Fruit fly (Drosophila melanogaster): ENCODE measurements around the gene CG31106.
A peak's percentile ranks its signal among the peaks of the same experiment; 100 is the strongest.

CG31106 gene

DNA sequence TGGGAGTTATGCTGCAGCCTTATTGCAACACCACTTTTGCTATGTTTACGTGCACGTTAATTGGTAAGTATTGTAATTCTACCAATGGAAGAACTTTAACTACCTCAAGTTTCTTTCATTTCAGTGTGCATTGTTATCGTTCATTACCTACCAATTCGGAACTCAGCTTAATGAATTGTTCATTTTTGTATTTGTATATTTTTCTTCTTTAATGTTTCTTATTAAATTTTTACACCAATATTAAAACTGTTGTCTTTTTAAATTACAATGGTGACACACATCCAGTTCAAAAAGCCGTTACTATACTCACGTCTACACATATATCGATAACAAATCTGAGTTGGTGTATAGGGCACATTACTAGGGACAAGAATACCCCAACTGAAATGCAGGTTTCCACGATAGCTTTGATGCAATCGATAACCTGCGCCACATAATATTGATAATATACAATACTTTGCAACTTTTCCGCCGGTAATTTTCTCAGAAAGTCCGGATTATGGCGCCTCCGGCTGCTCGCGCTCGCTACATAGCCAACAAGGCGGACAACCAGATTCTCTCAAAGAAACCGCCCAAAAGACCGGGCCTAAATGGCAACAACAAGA lies 5.2 kb downstream of the CG31106 start, which contains the start of gene Alg9 (continued):
- TF ChIP-seq Trl (optimal IDR thresholded peaks at IDR 0.05) (no peak), Trl (GFP tag; optimal IDR thresholded peaks at IDR 0.05) (no peak), org-1 (GFP tag; optimal IDR thresholded peaks at IDR 0.05) (no peak), Lim3 (GFP tag; IDR thresholded peaks at IDR 0.05) (no peak), CG11093 (GFP tag; IDR thresholded peaks at IDR 0.05) (no peak), wdn (GFP tag; IDR thresholded peaks at IDR 0.05) (no peak), CG18599 (GFP tag; optimal IDR thresholded peaks at IDR 0.05) (no peak), Mad (GFP tag; optimal IDR thresholded peaks at IDR 0.05) (peak; percentile 3), Sin3A (optimal IDR thresholded peaks at IDR 0.05) (peak; percentile 56), BtbVII (GFP tag; optimal IDR thresholded peaks at IDR 0.05) (no peak), CG4707 (GFP tag; optimal IDR thresholded peaks at IDR 0.05) (no peak), abd-A (tag; optimal IDR thresholded peaks at IDR 0.05) (no peak), ERR (GFP tag; optimal IDR thresholded peaks at IDR 0.05) (no peak), ssp (GFP tag; IDR thresholded peaks at IDR 0.05) (peak; percentile 98), nerfin-1 (tag; optimal IDR thresholded peaks at IDR 0.05) (no peak), CG1024 (GFP tag; IDR thresholded peaks at IDR 0.05) (peak; percentile 62; the same call in 1 of the 2 replicates), Hr39 (optimal IDR thresholded peaks at IDR 0.05) (no peak), CG30020 (tag; optimal IDR thresholded peaks at IDR 0.05) (peak; percentile 76), oc (tag; optimal IDR thresholded peaks at IDR 0.05) (no peak), CG1832 (GFP tag; optimal IDR thresholded peaks at IDR 0.05) (no peak), run (tag; optimal IDR thresholded peaks at IDR 0.05) (no peak), ac (GFP tag; optimal IDR thresholded peaks at IDR 0.05) (no peak), CG32532 (GFP tag; IDR thresholded peaks at IDR 0.05) (no peak), Dp (GFP tag; optimal IDR thresholded peaks at IDR 0.05) (peak; percentile 62), Rfx (GFP tag; IDR thresholded peaks at IDR 0.05) (peak; percentile 34; the same call in 1 of the 2 replicates), Adf1 (GFP tag; IDR thresholded peaks at IDR 0.05) (peak; percentile 11; the same call in 1 of the 2 replicates), CG11504 (tag; optimal IDR thresholded peaks at IDR 0.05) (no peak), Sox100B (GFP tag; optimal IDR thresholded peaks at IDR 0.05) (no peak), kah (GFP tag; optimal IDR thresholded peaks at IDR 0.05) (no peak), Max (GFP tag; optimal IDR thresholded peaks at IDR 0.05) (peak; percentile 24), Vsx1 (GFP tag; optimal IDR thresholded peaks at IDR 0.05) (no peak), CG2202 (tag; optimal IDR thresholded peaks at IDR 0.05) (no peak), rib (GFP tag; IDR thresholded peaks at IDR 0.05) (no peak), trem (tag; optimal IDR thresholded peaks at IDR 0.05) (peak; percentile 58), ro (GFP tag; IDR thresholded peaks at IDR 0.05) (no peak), bbx (GFP tag; IDR thresholded peaks at IDR 0.05; ENCODE audit: partially characterized antibody) (peak; percentile 92), danr (GFP tag; IDR thresholded peaks at IDR 0.05) (no peak), Gug (GFP tag; IDR thresholded peaks at IDR 0.05) (peak; percentile 2; the same call in 1 of the 4 replicates), ftz-f1 (GFP tag; optimal IDR thresholded peaks at IDR 0.05) (no peak), CG6654 (GFP tag; optimal IDR thresholded peaks at IDR 0.05) (no peak), jumu (GFP tag; optimal IDR thresholded peaks at IDR 0.05) (no peak), Optix (GFP tag; IDR thresholded peaks at IDR 0.05) (no peak), crp (GFP tag; optimal IDR thresholded peaks at IDR 0.05) (no peak), Hr3 (GFP tag; optimal IDR thresholded peaks at IDR 0.05) (peak; percentile 64), NfI (GFP tag; optimal IDR thresholded peaks at IDR 0.05) (no peak), pzg (GFP tag; optimal IDR thresholded peaks at IDR 0.05) (peak; percentile 79), CG10959 (GFP tag; IDR thresholded peaks at IDR 0.05) (no peak), Bdp1 (GFP tag; optimal IDR thresholded peaks at IDR 0.05) (no peak), Ets65A (GFP tag) (no peak), vnd (GFP tag; IDR thresholded peaks at IDR 0.05; ENCODE audit: partially characterized antibody) (peak; percentile 88), Hey (tag; optimal IDR thresholded peaks at IDR 0.05) (no peak), her (GFP tag; optimal IDR thresholded peaks at IDR 0.05) (no peak)

Data from whole organism, embryonic.